Fruit fly (Drosophila melanogaster) whole organism, pupa: Measurements from ENCODE around the gene D12.

Experiments
- CG10348 ChIP-seq: fragments of 200-800 bp; sonication (Bioruptor generic); IDR thresholded peaks from 2 replicates; pipeline ENCODE4 v1.3.6; 2022; ENCODE audit warnings: missing biosample characterization, missing genetic modification characterization
- CG12605 ChIP-seq: fragments of 200-800 bp; sonication (Bioruptor generic); IDR thresholded peaks from 2 replicates; pipeline ENCODE4 v1.3.6; 2022; ENCODE audit warnings: missing biosample characterization, missing genetic modification characterization
- CG13204 ChIP-seq: fragments of 200-800 bp; sonication (Bioruptor generic); optimal IDR thresholded peaks from 2 replicates; lab custom pipeline; 2018; ENCODE audit warnings: missing biosample characterization, mild to moderate bottlenecking, missing genetic modification characterization, moderate library complexity
- CG14655 ChIP-seq: fragments of 200-800 bp; sonication (Bioruptor generic); optimal IDR thresholded peaks from 3 replicates; lab custom pipeline; 2017; ENCODE audit warnings: mild to moderate bottlenecking, missing biosample characterization, missing genetic modification reagents, missing genetic modification characterization
- CG15710 ChIP-seq: fragments of 200-800 bp; sonication (Bioruptor generic); optimal IDR thresholded peaks from 2 replicates; lab custom pipeline; 2018; ENCODE audit warnings: missing biosample characterization, mild to moderate bottlenecking, missing genetic modification characterization, moderate library complexity
- CG17806 ChIP-seq: fragments of 200-800 bp; sonication (Bioruptor generic); optimal IDR thresholded peaks from 2 replicates; lab custom pipeline; 2018; ENCODE audit warnings: missing biosample characterization, mild to moderate bottlenecking, missing genetic modification characterization, moderate library complexity
- CG32121 ChIP-seq: fragments of 200-800 bp; sonication (Bioruptor generic); IDR thresholded peaks from 2 replicates; pipeline ENCODE4 v1.3.6; 2022; ENCODE audit warnings: missing biosample characterization, missing genetic modification characterization
- CG34367 ChIP-seq: fragments of 200-800 bp; sonication (Bioruptor generic); optimal IDR thresholded peaks from 2 replicates; lab custom pipeline; 2018; ENCODE audit warnings: missing biosample characterization, mild to moderate bottlenecking, missing genetic modification characterization
- CG4496 ChIP-seq: fragments of 200-800 bp; sonication (Bioruptor generic); IDR thresholded peaks from 3 replicates; pipeline ENCODE4 v1.3.6; 2022; ENCODE audit warnings: missing biosample characterization, missing genetic modification characterization
- CG8159 ChIP-seq: fragments of 200-800 bp; sonication (Bioruptor generic); optimal IDR thresholded peaks from 3 replicates; lab custom pipeline; 2018; ENCODE audit warnings: missing biosample characterization, mild to moderate bottlenecking, missing genetic modification characterization, moderate library complexity
- CG8301 ChIP-seq: fragments of 200-800 bp; sonication (Bioruptor generic); optimal IDR thresholded peaks from 2 replicates; lab custom pipeline; 2018; ENCODE audit warnings: missing biosample characterization, mild to moderate bottlenecking, missing genetic modification characterization
- CG9948 ChIP-seq: fragments of 200-800 bp; sonication (Bioruptor generic); optimal IDR thresholded peaks from 2 replicates; lab custom pipeline; 2018; ENCODE audit warnings: missing biosample characterization, mild to moderate bottlenecking, missing genetic modification characterization, moderate library complexity
- D1 ChIP-seq: fragments of 200-800 bp; sonication (Bioruptor generic); optimal IDR thresholded peaks from 2 replicates; lab custom pipeline; 2018; ENCODE audit warnings: missing biosample characterization, mild to moderate bottlenecking, missing genetic modification characterization, moderate library complexity
- EcR ChIP-seq: fragments of 200-800 bp; sonication (Bioruptor generic); optimal IDR thresholded peaks from 3 replicates; lab custom pipeline; 2019; ENCODE audit warnings: missing biosample characterization, missing genetic modification characterization, mild to moderate bottlenecking, moderate library complexity, missing genetic modification reagents
- Ets98B ChIP-seq: fragments of 200-800 bp; sonication (Bioruptor generic); IDR thresholded peaks from 2 replicates; pipeline ENCODE4 v1.3.6; 2022; ENCODE audit warnings: missing biosample characterization, missing genetic modification characterization
- Pif1A ChIP-seq: fragments of 200-800 bp; sonication (Bioruptor generic); optimal IDR thresholded peaks from 3 replicates; lab custom pipeline; 2016; ENCODE audit warnings: missing biosample characterization, missing genetic modification characterization
- Pif1B ChIP-seq: fragments of 200-800 bp; sonication (Bioruptor generic); optimal IDR thresholded peaks from 3 replicates; lab custom pipeline; 2016; ENCODE audit warnings: missing biosample characterization, missing genetic modification characterization
- Snoo ChIP-seq: fragments of 200-800 bp; sonication (Bioruptor generic); optimal IDR thresholded peaks from 3 replicates; lab custom pipeline; 2017; ENCODE audit warnings: missing biosample characterization, mild to moderate bottlenecking, missing genetic modification characterization, inconsistent platforms
- fd96Ca ChIP-seq: fragments of 200-800 bp; sonication (Bioruptor generic); IDR thresholded peaks from 3 replicates; pipeline ENCODE4 v1.3.6; 2022; ENCODE audit warnings: missing biosample characterization, missing genetic modification characterization
- gl ChIP-seq: fragments of 200-800 bp; sonication (Bioruptor generic); optimal IDR thresholded peaks from 2 replicates; lab custom pipeline; 2018; ENCODE audit warnings: missing biosample characterization, mild to moderate bottlenecking, missing genetic modification characterization
- rn ChIP-seq: fragments of 200-800 bp; sonication (Bioruptor generic); IDR thresholded peaks from 2 replicates; pipeline ENCODE4 v1.3.6; 2022; ENCODE audit warnings: missing biosample characterization, missing genetic modification characterization

D12 gene

dm6 chr2L:8389231-8389630 lies 47.9 kb downstream of the D12 start, which contains the start of gene CG42819:
Gene CG42819 (minus strand): TSS chr2L:8389331.
- no peak for TF ChIP-seq Snoo (tag; lab: Kevin White, UChicago)
- no peak for TF ChIP-seq fd96Ca (GFP tag; lab: Robert Waterston, UW)
- no peak for TF ChIP-seq rn (GFP tag; lab: Robert Waterston, UW)
- TF ChIP-seq CG15710 (tag; lab: Kevin White, UChicago): no peak
- TF ChIP-seq CG8301 (tag; lab: Kevin White, UChicago): no peak
- TF ChIP-seq CG17806 (tag; lab: Kevin White, UChicago): no peak
- TF ChIP-seq CG34367 (tag; lab: Kevin White, UChicago): no peak
- no peak for TF ChIP-seq CG14655 (GFP tag; lab: Kevin White, UChicago)
- TF ChIP-seq CG10348 (GFP tag; lab: Robert Waterston, UW): no peak
- no peak for TF ChIP-seq CG9948
- no peak for TF ChIP-seq CG13204 (GFP tag; lab: Kevin White, UChicago)
- no peak for TF ChIP-seq CG12605 (GFP tag; lab: Robert Waterston, UW)
- no peak for TF ChIP-seq Ets98B (GFP tag; lab: Robert Waterston, UW)
- no peak for TF ChIP-seq Pif1A (GFP tag; lab: Kevin White, UChicago)
- no peak for TF ChIP-seq Pif1B (GFP tag; lab: Kevin White, UChicago)

- TF ChIP-seq CG14655 (GFP tag; lab: Kevin White, UChicago) (no peak), CG13204 (GFP tag; lab: Kevin White, UChicago) (no peak), CG8159 (tag; lab: Kevin White, UChicago) (no peak), CG4496 (GFP tag; lab: Robert Waterston, UW) (no peak), EcR (GFP tag; lab: Kevin White, UChicago) (no peak), CG12605 (GFP tag; lab: Robert Waterston, UW) (no peak), CG8301 (tag; lab: Kevin White, UChicago) (no peak), CG10348 (GFP tag; lab: Robert Waterston, UW) (no peak), rn (GFP tag; lab: Robert Waterston, UW) (no peak), gl (tag; lab: Kevin White, UChicago) (no peak), fd96Ca (GFP tag; lab: Robert Waterston, UW) (no peak), Ets98B (GFP tag; lab: Robert Waterston, UW) (no peak), CG34367 (tag; lab: Kevin White, UChicago) (no peak)
These were observed 51.3 kb downstream of the D12 start for dm6 chr2L:8385849-8386248.

- TF ChIP-seq CG8159 (tag; lab: Kevin White, UChicago) (no peak), Pif1A (GFP tag; lab: Kevin White, UChicago) (no peak), CG13204 (GFP tag; lab: Kevin White, UChicago) (no peak), D1 (tag; lab: Kevin White, UChicago) (no peak), CG34367 (tag; lab: Kevin White, UChicago) (no peak), CG12605 (GFP tag; lab: Robert Waterston, UW) (no peak), Snoo (tag; lab: Kevin White, UChicago) (no peak), CG9948 (no peak), Ets98B (GFP tag; lab: Robert Waterston, UW) (no peak), gl (tag; lab: Kevin White, UChicago) (no peak), CG14655 (GFP tag; lab: Kevin White, UChicago) (no peak), CG4496 (GFP tag; lab: Robert Waterston, UW) (no peak), EcR (GFP tag; lab: Kevin White, UChicago) (no peak), CG17806 (tag; lab: Kevin White, UChicago) (no peak)
These were observed 52.1 kb downstream of the D12 start for dm6 chr2L:8384985-8385519.

- TF ChIP-seq gl (tag; lab: Kevin White, UChicago) (peak; percentile 30), CG34367 (tag; lab: Kevin White, UChicago) (peak; percentile 86), CG12605 (GFP tag; lab: Robert Waterston, UW) (peak; percentile 78), Pif1B (GFP tag; lab: Kevin White, UChicago) (peak; percentile 69), CG14655 (GFP tag; lab: Kevin White, UChicago) (peak; percentile 93), CG32121 (GFP tag; lab: Robert Waterston, UW) (peak; percentile 90), CG8301 (tag; lab: Kevin White, UChicago) (peak; percentile 86), CG10348 (GFP tag; lab: Robert Waterston, UW) (peak; percentile 61; the same call in 1 of the 2 replicates), CG13204 (GFP tag; lab: Kevin White, UChicago) (no peak), D1 (tag; lab: Kevin White, UChicago) (peak; percentile 86), Ets98B (GFP tag; lab: Robert Waterston, UW) (peak; percentile 76), CG17806 (tag; lab: Kevin White, UChicago) (peak; percentile 92), rn (GFP tag; lab: Robert Waterston, UW) (peak; percentile 81), Snoo (tag; lab: Kevin White, UChicago) (peak; percentile 92), CG8159 (tag; lab: Kevin White, UChicago) (peak; percentile 96), CG15710 (tag; lab: Kevin White, UChicago) (peak; percentile 95), fd96Ca (GFP tag; lab: Robert Waterston, UW) (no peak), Pif1A (GFP tag; lab: Kevin White, UChicago) (peak; percentile 33), CG4496 (GFP tag; lab: Robert Waterston, UW) (peak; percentile 88), CG9948 (peak; percentile 92), EcR (GFP tag; lab: Kevin White, UChicago) (peak; percentile 22)
These were observed 53.0 kb downstream of the D12 start, which contains the start of the genes Dad1 and CG13384 for dm6 chr2L:8384108-8384601. Gene Dad1 (minus strand): TSS chr2L:8384137. Gene CG13384 (plus strand): TSS chr2L:8384455.
